Worm (Caenorhabditis elegans) whole organism, L3 larva: ENCODE data around the gene Y55F3BR.1.

Experiments used
- R02D3.7 ChIP-seq: fragments of 150-350 bp; optimal IDR thresholded peaks from 2 replicates; lab custom pipeline; 2014; ENCODE audit warnings: missing biosample characterization, missing genetic modification characterization
- ZK546.5 ChIP-seq: sonication (generic microtip); optimal IDR thresholded peaks from 2 replicates; lab custom pipeline; 2017; ENCODE audit warnings: missing biosample characterization, missing genetic modification characterization
- aly-2 ChIP-seq: fragments of 150-350 bp; optimal IDR thresholded peaks from 2 replicates; lab custom pipeline; 2014; ENCODE audit warnings: missing biosample characterization, missing genetic modification characterization
- ama-1 ChIP-seq: fragments of 150-350 bp; optimal IDR thresholded peaks from 2 replicates; lab custom pipeline; 2018
- ceh-16 ChIP-seq: sonication (generic microtip); optimal IDR thresholded peaks from 2 replicates; lab custom pipeline; 2017; ENCODE audit warnings: missing biosample characterization, missing genetic modification characterization
- ceh-28 ChIP-seq: fragments of 150-350 bp; optimal IDR thresholded peaks from 2 replicates; lab custom pipeline; 2014; ENCODE audit warnings: missing biosample characterization, missing genetic modification reagents, missing genetic modification characterization
- ceh-82 ChIP-seq: fragments of 150-350 bp; optimal IDR thresholded peaks from 2 replicates; lab custom pipeline; 2014; ENCODE audit warnings: missing biosample characterization, missing genetic modification characterization
- ceh-9 ChIP-seq: sonication (generic microtip); optimal IDR thresholded peaks from 2 replicates; lab custom pipeline; 2018; ENCODE audit warnings: missing biosample characterization, missing genetic modification characterization
- daf-12 ChIP-seq: fragments of 150-350 bp; optimal IDR thresholded peaks from 2 replicates; lab custom pipeline; 2014; ENCODE audit warnings: missing biosample characterization, missing genetic modification reagents, missing genetic modification characterization
- egl-27 ChIP-seq: sonication (generic microtip); optimal IDR thresholded peaks from 4 replicates; lab custom pipeline; 2017; ENCODE audit warnings: missing biosample characterization, missing genetic modification reagents, missing genetic modification characterization
- egl-5 ChIP-seq: fragments of 150-350 bp; optimal IDR thresholded peaks from 2 replicates; lab custom pipeline; 2017; ENCODE audit warnings: missing biosample characterization, missing genetic modification reagents, missing genetic modification characterization, inconsistent platforms
- elt-1 ChIP-seq: fragments of 150-350 bp; optimal IDR thresholded peaks from 2 replicates; lab custom pipeline; 2014; ENCODE audit warnings: missing biosample characterization, missing genetic modification characterization
- elt-2 ChIP-seq: sonication (generic microtip); optimal IDR thresholded peaks from 2 replicates; lab custom pipeline; 2016; ENCODE audit warnings: missing genetic modification reagents, mild to moderate bottlenecking, missing genetic modification characterization, missing compliant biosample characterization
- elt-3 ChIP-seq, 3 experiments: fragments of 150-350 bp in 1 of 3; sonication (generic microtip) in 2 of 3; optimal IDR thresholded peaks; 2 replicates in 2 of 3; 4 replicates in 1 of 3; lab custom pipeline; 2014 to 2017; ENCODE audit warnings: missing biosample characterization in 3 of 3, missing genetic modification characterization in 3 of 3
- eor-1 ChIP-seq, 2 experiments: fragments of 150-350 bp; optimal IDR thresholded peaks; 2 replicates each; lab custom pipeline; 2014 to 2018; ENCODE audit warnings: missing biosample characterization in 2 of 2, missing genetic modification characterization in 2 of 2
- fkh-10 ChIP-seq: sonication (generic microtip); optimal IDR thresholded peaks from 2 replicates; lab custom pipeline; 2017; ENCODE audit warnings: missing biosample characterization, missing genetic modification reagents, missing genetic modification characterization
- fos-1 ChIP-seq: fragments of 150-350 bp; optimal IDR thresholded peaks from 2 replicates; lab custom pipeline; 2014; ENCODE audit warnings: missing biosample characterization, missing genetic modification characterization
- hmg-11 ChIP-seq: sonication (generic microtip); optimal IDR thresholded peaks from 2 replicates; lab custom pipeline; 2016; ENCODE audit warnings: missing genetic modification characterization, missing compliant biosample characterization
- jun-1 ChIP-seq: fragments of 150-350 bp; optimal IDR thresholded peaks from 2 replicates; lab custom pipeline; 2014; ENCODE audit warnings: missing biosample characterization, missing genetic modification reagents, missing genetic modification characterization
- lin-15B ChIP-seq: fragments of 150-350 bp; optimal IDR thresholded peaks from 2 replicates; lab custom pipeline; 2014; ENCODE audit warnings: missing biosample characterization, missing genetic modification characterization
- lin-39 ChIP-seq: fragments of 150-350 bp; optimal IDR thresholded peaks from 2 replicates; lab custom pipeline; 2018; ENCODE audit warnings: missing biosample characterization, missing genetic modification reagents, missing genetic modification characterization
- lsy-12 ChIP-seq: sonication (generic microtip); optimal IDR thresholded peaks from 2 replicates; lab custom pipeline; 2016; ENCODE audit warnings: mild to moderate bottlenecking, missing genetic modification characterization, missing compliant biosample characterization
- mdl-1 ChIP-seq: fragments of 150-350 bp; optimal IDR thresholded peaks from 2 replicates; lab custom pipeline; 2014; ENCODE audit warnings: missing biosample characterization, missing genetic modification characterization
- nfya-1 ChIP-seq: sonication (generic microtip); optimal IDR thresholded peaks from 2 replicates; lab custom pipeline; 2017; ENCODE audit warnings: missing genetic modification characterization, mild to moderate bottlenecking, missing compliant biosample characterization, antibody characterized with exemption, moderate library complexity; ENCODE audit not compliant: insufficient read depth
- nhr-11 ChIP-seq: fragments of 150-350 bp; optimal IDR thresholded peaks from 2 replicates; lab custom pipeline; 2014; ENCODE audit warnings: missing biosample characterization, missing genetic modification characterization
- nhr-12 ChIP-seq: fragments of 150-350 bp; optimal IDR thresholded peaks from 2 replicates; lab custom pipeline; 2014; ENCODE audit warnings: missing biosample characterization, missing genetic modification characterization
- nhr-23 ChIP-seq: fragments of 150-350 bp; optimal IDR thresholded peaks from 2 replicates; lab custom pipeline; 2014; ENCODE audit warnings: missing biosample characterization, missing genetic modification reagents, missing genetic modification characterization
- nhr-25 ChIP-seq: sonication (generic microtip); optimal IDR thresholded peaks from 2 replicates; lab custom pipeline; 2017; ENCODE audit warnings: missing biosample characterization, missing genetic modification characterization
- nhr-28 ChIP-seq: fragments of 150-350 bp; optimal IDR thresholded peaks from 2 replicates; lab custom pipeline; 2014; ENCODE audit warnings: missing biosample characterization, missing genetic modification characterization
- nhr-43 ChIP-seq: sonication (generic microtip); optimal IDR thresholded peaks from 2 replicates; lab custom pipeline; 2016; ENCODE audit warnings: mild to moderate bottlenecking, missing genetic modification characterization, missing compliant biosample characterization; ENCODE audit not compliant: poor library complexity, severe bottlenecking
- nhr-67 ChIP-seq: fragments of 150-350 bp; optimal IDR thresholded peaks from 2 replicates; lab custom pipeline; 2014; ENCODE audit warnings: missing biosample characterization, missing genetic modification characterization
- nhr-76 ChIP-seq: fragments of 150-350 bp; sonication (generic microtip); optimal IDR thresholded peaks from 5 replicates; lab custom pipeline; 2014; ENCODE audit warnings: missing biosample characterization, missing genetic modification characterization
- nhr-77 ChIP-seq: fragments of 150-350 bp; optimal IDR thresholded peaks from 2 replicates; lab custom pipeline; 2014; ENCODE audit warnings: missing biosample characterization, missing genetic modification characterization
- pha-4 ChIP-seq: fragments of 150-350 bp; optimal IDR thresholded peaks from 2 replicates; lab custom pipeline; 2014; ENCODE audit warnings: missing biosample characterization, missing genetic modification reagents, missing genetic modification characterization
- pqm-1 ChIP-seq: fragments of 150-350 bp; optimal IDR thresholded peaks from 2 replicates; lab custom pipeline; 2017; ENCODE audit warnings: missing biosample characterization, missing genetic modification characterization, inconsistent platforms
- sea-2 ChIP-seq: fragments of 150-350 bp; sonication (generic microtip); optimal IDR thresholded peaks from 4 replicates; lab custom pipeline; 2014; ENCODE audit warnings: missing biosample characterization, missing genetic modification reagents, missing genetic modification characterization
- skn-1 ChIP-seq: fragments of 150-350 bp; optimal IDR thresholded peaks from 2 replicates; lab custom pipeline; 2014; ENCODE audit warnings: missing biosample characterization, missing genetic modification characterization
- snpc-4 ChIP-seq: fragments of 150-350 bp; optimal IDR thresholded peaks from 2 replicates; lab custom pipeline; 2014; ENCODE audit warnings: missing biosample characterization, missing genetic modification characterization
- tbx-2 ChIP-seq: sonication (generic microtip); optimal IDR thresholded peaks from 2 replicates; lab custom pipeline; 2016; ENCODE audit warnings: mild to moderate bottlenecking, missing genetic modification characterization, missing compliant biosample characterization
- ztf-11 ChIP-seq: fragments of 150-350 bp; optimal IDR thresholded peaks from 2 replicates; lab custom pipeline; 2014; ENCODE audit warnings: missing biosample characterization, missing genetic modification characterization

Gene Y55F3BR.1

ce11 chrIV:860810-861209, 13.8 kb upstream of the Y55F3BR.1 start:
- TF ChIP-seq nhr-28 (no peak), ceh-9 (tag; lab: Kevin White, UChicago) (no peak), nhr-11 (tag; lab: Kevin White, UChicago) (no peak), skn-1 (tag; lab: Kevin White, UChicago) (no peak), egl-5 (tag; lab: Kevin White, UChicago) (no peak), nfya-1 (tag; lab: Kevin White, UChicago) (no peak), nhr-12 (no peak), nhr-77 (tag; lab: Kevin White, UChicago) (no peak), fos-1 (tag; lab: Kevin White, UChicago) (no peak), ceh-82 (no peak), ceh-28 (tag; lab: Kevin White, UChicago) (no peak), nhr-43 (tag; lab: Kevin White, UChicago) (no peak), pha-4 (no peak), nhr-67 (no peak), ZK546.5 (no peak), elt-2 (tag; lab: Kevin White, UChicago) (no peak)
- TF ChIP-seq, all 47 proteins: peak for 0

- no peak for TF ChIP-seq nhr-12
- TF ChIP-seq sea-2: no peak
- TF ChIP-seq fkh-10 (GFP tag; lab: Kevin White, UChicago): no peak
- TF ChIP-seq aly-2 (tag; lab: Kevin White, UChicago): peak; percentile 74
- TF ChIP-seq tbx-2 (tag; lab: Kevin White, UChicago): peak; percentile 16
- TF ChIP-seq ceh-28 (tag; lab: Kevin White, UChicago): peak; percentile 52
- TF ChIP-seq pha-4: peak; percentile 64
- peak; percentile 23 for TF ChIP-seq lin-39
- no peak for TF ChIP-seq fos-1 (tag; lab: Kevin White, UChicago)
- peak; percentile 86 for TF ChIP-seq nhr-25
- TF ChIP-seq hmg-11 (tag; lab: Kevin White, UChicago): no peak
- TF ChIP-seq jun-1 (tag; lab: Kevin White, UChicago): peak; percentile 46
- TF ChIP-seq skn-1 (tag; lab: Kevin White, UChicago): peak; percentile 80
- peak; percentile 67 for TF ChIP-seq nhr-43 (tag; lab: Kevin White, UChicago)
- TF ChIP-seq ztf-11: no peak
- TF ChIP-seq pqm-1 (tag; lab: Kevin White, UChicago): peak; percentile 62
- peak; percentile 98 for TF ChIP-seq ama-1
- TF ChIP-seq elt-3 (tag; optimal IDR thresholded peaks at IDR 0.05; lab: Kevin White, UChicago): peak in 1 of 3 experiments; percentile 67
- TF ChIP-seq nhr-23 (tag; lab: Kevin White, UChicago): peak; percentile 68
- peak; percentile 73 for TF ChIP-seq nhr-77 (tag; lab: Kevin White, UChicago)
- TF ChIP-seq R02D3.7 (tag; lab: Kevin White, UChicago): peak; percentile 50
- no peak for TF ChIP-seq ZK546.5
- TF ChIP-seq nfya-1 (tag; lab: Kevin White, UChicago): peak; percentile 82
- TF ChIP-seq mdl-1 (tag; lab: Kevin White, UChicago): no peak
- TF ChIP-seq snpc-4 (tag; lab: Kevin White, UChicago): peak; percentile 99
- TF ChIP-seq egl-27: peak; percentile 40
- peak; percentile 61 for TF ChIP-seq lin-15B (tag; lab: Kevin White, UChicago)
- TF ChIP-seq nhr-28: no peak
- no peak for TF ChIP-seq ceh-16
- no peak for TF ChIP-seq ceh-9 (tag; lab: Kevin White, UChicago)
- peak; percentile 62 for TF ChIP-seq lsy-12 (tag; lab: Kevin White, UChicago)
- TF ChIP-seq daf-12: no peak
- peak; percentile 62 for TF ChIP-seq ceh-82
- TF ChIP-seq egl-5 (tag; lab: Kevin White, UChicago): no peak
- TF ChIP-seq eor-1 (tag; optimal IDR thresholded peaks at IDR 0.05; lab: Kevin White, UChicago): no peak
- peak; percentile 70 for TF ChIP-seq elt-2 (tag; lab: Kevin White, UChicago)
Observed at ce11 chrIV:866828-867270, 7.7 kb upstream of the Y55F3BR.1 start.

- TF ChIP-seq nhr-77 (tag; lab: Kevin White, UChicago) (no peak), aly-2 (tag; lab: Kevin White, UChicago) (no peak), nhr-12 (no peak), snpc-4 (tag; lab: Kevin White, UChicago) (no peak), daf-12 (no peak), ztf-11 (no peak), elt-1 (tag; lab: Kevin White, UChicago) (no peak), ceh-9 (tag; lab: Kevin White, UChicago) (no peak), nhr-76 (tag; lab: Kevin White, UChicago) (no peak), ama-1 (no peak)
Observed at ce11 chrIV:868723-869122, 5.9 kb upstream of the Y55F3BR.1 start.
